Worm (Caenorhabditis elegans) whole organism, L1 larva: Measurements from ENCODE around the gene madf-4.

Source experiments
- elt-2 ChIP-seq: sonication (generic microtip); optimal IDR thresholded peaks from 2 replicates; lab custom pipeline; 2016; ENCODE audit warnings: missing genetic modification characterization, mild to moderate bottlenecking, inconsistent platforms, missing compliant biosample characterization, missing genetic modification reagents
- hlh-4 ChIP-seq: sonication (generic microtip); optimal IDR thresholded peaks from 2 replicates; lab custom pipeline; 2016; ENCODE audit warnings: mild to moderate bottlenecking, missing genetic modification characterization, missing compliant biosample characterization
- irx-1 ChIP-seq: sonication (generic microtip); optimal IDR thresholded peaks from 2 replicates; lab custom pipeline; 2016; ENCODE audit warnings: missing genetic modification characterization, missing compliant biosample characterization
- jun-1 ChIP-seq: fragments of 150-350 bp; optimal IDR thresholded peaks from 2 replicates; lab custom pipeline; 2014; ENCODE audit warnings: missing biosample characterization, missing genetic modification reagents, missing genetic modification characterization
- lin-13 ChIP-seq: fragments of 150-350 bp; optimal IDR thresholded peaks from 2 replicates; lab custom pipeline; 2014; ENCODE audit warnings: missing biosample characterization, missing genetic modification reagents, missing genetic modification characterization
- pqm-1 ChIP-seq: sonication (generic microtip); optimal IDR thresholded peaks from 3 replicates; lab custom pipeline; 2017; ENCODE audit warnings: missing biosample characterization, missing genetic modification characterization
- zag-1 ChIP-seq: fragments of 150-350 bp; optimal IDR thresholded peaks from 2 replicates; lab custom pipeline; 2014; ENCODE audit warnings: missing biosample characterization, missing genetic modification characterization

- no peak for TF ChIP-seq pqm-1 (tag; lab: Kevin White, UChicago)
- no peak for TF ChIP-seq hlh-4 (tag; lab: Kevin White, UChicago)
- no peak for TF ChIP-seq elt-2 (tag; lab: Kevin White, UChicago)
- TF ChIP-seq irx-1 (tag; lab: Kevin White, UChicago) = no peak
- no peak for TF ChIP-seq jun-1 (tag; lab: Kevin White, UChicago)
- TF ChIP-seq lin-13 (GFP tag; lab: Kevin White, UChicago) = no peak
- TF ChIP-seq zag-1 (tag; lab: Kevin White, UChicago) = no peak
Measured at ce11 chrV:9976138-9976537, 13.8 kb upstream of the madf-4 start, which contains the start of gene unc-41.
